Worm (Caenorhabditis elegans) whole organism, L3 larva: ENCODE measurements around the gene frg-1.

Source experiments
- ama-1 ChIP-seq: fragments of 150-350 bp; optimal IDR thresholded peaks from 2 replicates; lab custom pipeline; 2018
- nhr-11 ChIP-seq: fragments of 150-350 bp; optimal IDR thresholded peaks from 2 replicates; lab custom pipeline; 2014; ENCODE audit warnings: missing biosample characterization, missing genetic modification characterization
- nhr-77 ChIP-seq: fragments of 150-350 bp; optimal IDR thresholded peaks from 2 replicates; lab custom pipeline; 2014; ENCODE audit warnings: missing biosample characterization, missing genetic modification characterization

DNA sequence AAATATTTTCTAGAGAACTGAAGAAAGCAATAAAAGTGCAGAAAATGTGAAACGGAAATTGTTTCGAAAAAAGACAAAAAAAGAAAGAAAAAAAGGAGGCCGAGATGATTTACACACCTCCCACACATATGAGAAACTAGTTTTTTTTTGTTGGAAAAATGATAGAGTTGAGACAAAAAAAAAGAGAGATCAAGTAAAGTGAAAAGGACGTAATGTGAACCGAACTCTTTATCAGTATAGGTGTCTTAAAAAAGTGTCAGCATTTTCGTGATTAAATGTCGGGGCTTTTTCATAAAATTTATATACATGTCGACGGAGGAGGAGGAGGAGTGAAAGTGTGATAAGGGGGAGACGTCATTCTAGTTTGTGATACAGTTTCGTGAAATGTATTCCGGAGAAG lies 19.7 kb upstream of the frg-1 start:
- TF ChIP-seq nhr-77 (no peak), ama-1 (lab: Kevin White, UChicago) (no peak), nhr-11 (tag; lab: Kevin White, UChicago) (no peak)
